Worm (Caenorhabditis elegans) whole organism, L3 larva: ENCODE measurements around the gene faah-1.

ENCODE experiments used
- fkh-10 ChIP-seq: sonication (generic microtip); optimal IDR thresholded peaks from 2 replicates; lab custom pipeline; 2017; ENCODE audit warnings: missing biosample characterization, missing genetic modification reagents, missing genetic modification characterization
- fos-1 ChIP-seq: fragments of 150-350 bp; optimal IDR thresholded peaks from 2 replicates; lab custom pipeline; 2014; ENCODE audit warnings: missing biosample characterization, missing genetic modification characterization
- nhr-11 ChIP-seq: fragments of 150-350 bp; optimal IDR thresholded peaks from 2 replicates; lab custom pipeline; 2014; ENCODE audit warnings: missing biosample characterization, missing genetic modification characterization
- unc-39 ChIP-seq: sonication (generic microtip); optimal IDR thresholded peaks from 4 replicates; lab custom pipeline; 2017; ENCODE audit warnings: missing biosample characterization, missing genetic modification characterization

DNA sequence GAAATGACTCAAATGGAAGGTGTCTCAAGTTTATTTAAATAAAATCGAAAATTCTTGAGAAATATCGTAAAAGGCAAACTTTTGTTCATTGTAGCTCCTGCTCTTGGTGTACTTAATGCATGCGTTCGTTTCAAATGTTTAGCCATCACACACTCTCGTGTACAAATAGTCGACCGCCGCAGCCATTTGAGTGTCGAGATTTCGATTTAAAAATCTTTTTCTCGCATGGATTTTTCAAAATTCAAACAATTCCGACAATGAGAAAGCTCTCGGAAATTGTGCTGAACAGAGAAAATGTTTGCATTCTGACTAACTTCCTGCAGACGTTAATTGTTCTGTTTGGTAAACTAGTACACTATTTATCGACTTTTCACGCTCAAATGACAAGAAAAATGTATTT lies 40.1 kb downstream of the faah-1 start:
- TF ChIP-seq unc-39 (tag; lab: Kevin White, UChicago) (no peak), fos-1 (tag; lab: Kevin White, UChicago) (no peak), fkh-10 (no peak), nhr-11 (tag; lab: Kevin White, UChicago) (no peak)
